Fruit fly (Drosophila melanogaster) whole organism, embryonic: ENCODE results near the gene CG10055.

Experiments
- ATbp ChIP-seq: fragments of 200-800 bp; sonication (Bioruptor generic); optimal IDR thresholded peaks from 2 replicates; lab custom pipeline; 2017; ENCODE audit warnings: missing biosample characterization, mild to moderate bottlenecking, missing genetic modification characterization, missing genetic modification reagents
- Abd-B ChIP-seq: fragments of 200-800 bp; sonication (Bioruptor generic); optimal IDR thresholded peaks from 2 replicates; lab custom pipeline; 2018; ENCODE audit warnings: missing biosample characterization, mild to moderate bottlenecking, missing genetic modification characterization, moderate library complexity
- B-H1 ChIP-seq: fragments of 200-800 bp; sonication (Bioruptor generic); IDR thresholded peaks from 3 replicates; pipeline ENCODE4 v1.3.6; 2022; ENCODE audit warnings: missing biosample characterization, missing genetic modification characterization
- Blimp-1 ChIP-seq: fragments of 200-800 bp; sonication (Bioruptor generic); optimal IDR thresholded peaks from 3 replicates; lab custom pipeline; 2018; ENCODE audit warnings: missing biosample characterization, missing genetic modification characterization, mild to moderate bottlenecking, moderate library complexity, missing genetic modification reagents
- Bteb2 ChIP-seq: fragments of 200-800 bp; sonication (Bioruptor generic); optimal IDR thresholded peaks from 2 replicates; lab custom pipeline; 2016; ENCODE audit warnings: missing biosample characterization, missing genetic modification characterization
- CG11085 ChIP-seq: fragments of 200-800 bp; sonication (Bioruptor generic); IDR thresholded peaks from 2 replicates; pipeline ENCODE4 v1.3.6; 2022; ENCODE audit warnings: missing biosample characterization, missing genetic modification characterization
- CG12299 ChIP-seq: fragments of 200-800 bp; sonication (Bioruptor generic); optimal IDR thresholded peaks from 2 replicates; lab custom pipeline; 2018; ENCODE audit warnings: missing biosample characterization, mild to moderate bottlenecking, missing genetic modification characterization
- CG1233 ChIP-seq: fragments of 200-800 bp; sonication (Bioruptor generic); optimal IDR thresholded peaks from 4 replicates; lab custom pipeline; 2018; ENCODE audit warnings: missing biosample characterization, mild to moderate bottlenecking, missing genetic modification characterization
- CG12744 ChIP-seq: fragments of 200-800 bp; sonication (Bioruptor generic); optimal IDR thresholded peaks from 2 replicates; lab custom pipeline; 2016; ENCODE audit warnings: missing biosample characterization, missing genetic modification characterization
- CG12769 ChIP-seq: fragments of 200-800 bp; sonication (Bioruptor generic); optimal IDR thresholded peaks from 2 replicates; lab custom pipeline; 2019; ENCODE audit warnings: missing biosample characterization, mild to moderate bottlenecking, missing genetic modification characterization, moderate library complexity
- CG13287 ChIP-seq: fragments of 200-800 bp; sonication (Bioruptor generic); IDR thresholded peaks from 2 replicates; pipeline ENCODE4 v1.3.6; 2022; ENCODE audit warnings: missing biosample characterization, missing genetic modification characterization; ENCODE audit not compliant: partially characterized antibody
- CG14667 ChIP-seq: fragments of 200-800 bp; sonication (Bioruptor generic); IDR thresholded peaks from 2 replicates; pipeline ENCODE4 v1.3.6; 2022; ENCODE audit warnings: missing biosample characterization, missing genetic modification characterization
- CG14710 ChIP-seq: fragments of 200-800 bp; sonication (Bioruptor generic); optimal IDR thresholded peaks from 3 replicates; lab custom pipeline; 2019; ENCODE audit warnings: missing biosample characterization, mild to moderate bottlenecking, missing genetic modification characterization, moderate library complexity
- CG15269 ChIP-seq: fragments of 200-800 bp; sonication (Bioruptor generic); optimal IDR thresholded peaks from 2 replicates; lab custom pipeline; 2018; ENCODE audit warnings: missing biosample characterization, mild to moderate bottlenecking, missing genetic modification characterization, moderate library complexity
- CG16863 ChIP-seq: fragments of 200-800 bp; sonication (Bioruptor generic); optimal IDR thresholded peaks from 3 replicates; lab custom pipeline; 2016; ENCODE audit warnings: missing biosample characterization, missing genetic modification characterization
- CG1792 ChIP-seq: fragments of 200-800 bp; sonication (Bioruptor generic); optimal IDR thresholded peaks from 2 replicates; lab custom pipeline; 2016; ENCODE audit warnings: missing biosample characterization, missing genetic modification characterization
- CG18476 ChIP-seq: fragments of 200-800 bp; sonication (Bioruptor generic); optimal IDR thresholded peaks from 2 replicates; lab custom pipeline; 2016; ENCODE audit warnings: missing biosample characterization, mild to moderate bottlenecking, missing genetic modification characterization
- CG34422 ChIP-seq: fragments of 200-800 bp; sonication (Bioruptor generic); IDR thresholded peaks from 3 replicates; pipeline ENCODE4 v1.3.6; 2022; ENCODE audit warnings: missing biosample characterization, missing genetic modification characterization
- CG42726 ChIP-seq: fragments of 200-800 bp; sonication (Bioruptor generic); IDR thresholded peaks from 2 replicates; pipeline ENCODE4 v1.3.6; 2022; ENCODE audit warnings: missing biosample characterization, missing genetic modification characterization; ENCODE audit not compliant: partially characterized antibody
- CG5953 ChIP-seq: fragments of 200-800 bp; sonication (Bioruptor generic); IDR thresholded peaks from 2 replicates; pipeline ENCODE4 v1.3.6; 2022; ENCODE audit warnings: missing biosample characterization, missing genetic modification characterization
- CG7928 ChIP-seq: fragments of 200-800 bp; sonication (Bioruptor generic); optimal IDR thresholded peaks from 2 replicates; lab custom pipeline; 2017; ENCODE audit warnings: missing biosample characterization, mild to moderate bottlenecking, missing genetic modification characterization
- CG8089 ChIP-seq: fragments of 200-800 bp; sonication (Bioruptor generic); optimal IDR thresholded peaks from 3 replicates; lab custom pipeline; 2016; ENCODE audit warnings: missing biosample characterization, missing genetic modification characterization
- CHES-1-like ChIP-seq: fragments of 200-800 bp; sonication (Bioruptor generic); optimal IDR thresholded peaks from 2 replicates; lab custom pipeline; 2016; ENCODE audit warnings: missing biosample characterization, missing genetic modification characterization
- Dek ChIP-seq: fragments of 200-800 bp; sonication (Bioruptor generic); optimal IDR thresholded peaks from 3 replicates; lab custom pipeline; 2019; ENCODE audit warnings: missing biosample characterization, mild to moderate bottlenecking, missing genetic modification characterization, moderate library complexity
- Dp ChIP-seq: fragments of 200-800 bp; sonication (Bioruptor generic); optimal IDR thresholded peaks from 2 replicates; lab custom pipeline; 2018; ENCODE audit warnings: missing biosample characterization, mild to moderate bottlenecking, missing genetic modification characterization, moderate library complexity
- Elba2 ChIP-seq: fragments of 200-800 bp; sonication (Bioruptor generic); optimal IDR thresholded peaks from 3 replicates; lab custom pipeline; 2016; ENCODE audit warnings: missing biosample characterization, missing genetic modification characterization
- GATAe ChIP-seq: fragments of 200-800 bp; sonication (Bioruptor generic); conservative IDR thresholded peaks from 2 replicates; pipeline ENCODE4 v1.3.6; 2022; ENCODE audit warnings: missing biosample characterization, missing genetic modification characterization
- Gsc ChIP-seq: fragments of 200-800 bp; sonication (Bioruptor generic); IDR thresholded peaks from 2 replicates; pipeline ENCODE4 v1.3.6; 2022; ENCODE audit warnings: missing biosample characterization, missing genetic modification characterization
- Gug ChIP-seq: fragments of 200-800 bp; sonication (Bioruptor generic); IDR thresholded peaks from 4 replicates; pipeline ENCODE4 v1.3.6; 2022; ENCODE audit warnings: missing biosample characterization, missing genetic modification characterization
- H2.0 ChIP-seq: fragments of 200-800 bp; sonication (Bioruptor generic); IDR thresholded peaks from 2 replicates; pipeline ENCODE4 v1.3.6; 2022; ENCODE audit warnings: missing biosample characterization, missing genetic modification characterization
- Hmx ChIP-seq: fragments of 200-800 bp; sonication (Bioruptor generic); optimal IDR thresholded peaks from 2 replicates; lab custom pipeline; 2016; ENCODE audit warnings: missing biosample characterization, missing genetic modification characterization
- Nf-YA ChIP-seq: fragments of 200-800 bp; sonication (Bioruptor generic); IDR thresholded peaks from 2 replicates; pipeline ENCODE4 v1.3.6; 2022; ENCODE audit warnings: missing biosample characterization, missing genetic modification characterization
- Oaz ChIP-seq: fragments of 200-800 bp; sonication (Bioruptor generic); IDR thresholded peaks from 2 replicates; pipeline ENCODE4 v1.3.6; 2022; ENCODE audit warnings: missing biosample characterization, missing genetic modification characterization
- Sry-β ChIP-seq: fragments of 200-800 bp; sonication (Bioruptor generic); optimal IDR thresholded peaks from 2 replicates; lab custom pipeline; 2018; ENCODE audit warnings: missing biosample characterization, mild to moderate bottlenecking, missing genetic modification characterization, moderate library complexity
- croc ChIP-seq: fragments of 200-800 bp; sonication (Bioruptor generic); conservative IDR thresholded peaks from 3 replicates; pipeline ENCODE4 v1.3.6; 2022; ENCODE audit warnings: missing biosample characterization, missing genetic modification characterization
- ems ChIP-seq: fragments of 200-800 bp; sonication (Bioruptor generic); optimal IDR thresholded peaks from 3 replicates; lab custom pipeline; 2016; ENCODE audit warnings: missing biosample characterization, missing genetic modification characterization
- en ChIP-seq: fragments of 200-800 bp; sonication (Bioruptor generic); optimal IDR thresholded peaks from 2 replicates; lab custom pipeline; 2016; ENCODE audit warnings: missing biosample characterization, missing genetic modification characterization
- fd102C ChIP-seq: fragments of 200-800 bp; sonication (Bioruptor generic); optimal IDR thresholded peaks from 2 replicates; lab custom pipeline; 2018; ENCODE audit warnings: missing biosample characterization, mild to moderate bottlenecking, missing genetic modification characterization, moderate library complexity
- grau ChIP-seq: fragments of 200-800 bp; optimal IDR thresholded peaks from 3 replicates; lab custom pipeline; 2019; ENCODE audit warnings: missing biosample characterization, mild to moderate bottlenecking, missing genetic modification characterization, moderate library complexity
- kni ChIP-seq: fragments of 200-800 bp; sonication (Bioruptor generic); optimal IDR thresholded peaks from 3 replicates; lab custom pipeline; 2017; ENCODE audit warnings: mild to moderate bottlenecking, missing biosample characterization, missing genetic modification reagents, missing genetic modification characterization
- luna ChIP-seq: fragments of 200-800 bp; sonication (Bioruptor generic); optimal IDR thresholded peaks from 2 replicates; lab custom pipeline; 2016; ENCODE audit warnings: missing biosample characterization, missing genetic modification characterization
- maf-S ChIP-seq: fragments of 200-800 bp; sonication (Bioruptor generic); optimal IDR thresholded peaks from 2 replicates; lab custom pipeline; 2016; ENCODE audit warnings: missing biosample characterization, missing genetic modification characterization
- pnt ChIP-seq: fragments of 200-800 bp; sonication (Bioruptor generic); optimal IDR thresholded peaks from 3 replicates; lab custom pipeline; 2016; ENCODE audit warnings: missing biosample characterization, missing genetic modification characterization
- scrt ChIP-seq: fragments of 200-800 bp; sonication (Bioruptor generic); optimal IDR thresholded peaks from 2 replicates; lab custom pipeline; 2018; ENCODE audit warnings: missing biosample characterization, mild to moderate bottlenecking, missing genetic modification characterization, moderate library complexity
- sens-2 ChIP-seq: fragments of 200-800 bp; sonication (Bioruptor generic); IDR thresholded peaks from 2 replicates; pipeline ENCODE4 v1.3.6; 2022; ENCODE audit warnings: missing biosample characterization, missing genetic modification characterization
- tap ChIP-seq: fragments of 200-800 bp; optimal IDR thresholded peaks from 3 replicates; lab custom pipeline; 2019; ENCODE audit warnings: missing biosample characterization, mild to moderate bottlenecking, missing genetic modification characterization, moderate library complexity
- tx ChIP-seq: fragments of 200-800 bp; sonication (Bioruptor generic); optimal IDR thresholded peaks from 2 replicates; lab custom pipeline; 2016; ENCODE audit warnings: missing biosample characterization, missing genetic modification characterization
- vnd ChIP-seq: fragments of 200-800 bp; sonication (Bioruptor generic); IDR thresholded peaks from 3 replicates; pipeline ENCODE4 v1.3.6; 2022; ENCODE audit warnings: missing biosample characterization, missing genetic modification characterization; ENCODE audit not compliant: partially characterized antibody

Gene CG10055

dm6 chr3R:7150544-7151406 lies 35.7 kb downstream of the CG10055 start, which contains the start of the genes gfzf and Sas-4 (continued):
- TF ChIP-seq Sry-β (GFP tag; lab: Kevin White, UChicago) = no peak
- TF ChIP-seq CG18476 (GFP tag; lab: Kevin White, UChicago) = peak; percentile 65
- peak; percentile 47 for TF ChIP-seq CG15269 (tag; lab: Kevin White, UChicago)
- peak; percentile 36 for TF ChIP-seq luna
- TF ChIP-seq Oaz (GFP tag; lab: Robert Waterston, UW) = no peak
- TF ChIP-seq Blimp-1 = peak; percentile 33
- TF ChIP-seq tap (tag; lab: Kevin White, UChicago) = no peak
- no peak for TF ChIP-seq CG12299 (tag; lab: Kevin White, UChicago)
- no peak for TF ChIP-seq CG1792 (GFP tag; lab: Kevin White, UChicago)
- peak; percentile 44 for TF ChIP-seq CG34422 (GFP tag; lab: Robert Waterston, UW)
- TF ChIP-seq CG12769 = no peak
- TF ChIP-seq Hmx = no peak
- TF ChIP-seq Bteb2 (GFP tag; lab: Kevin White, UChicago) = peak; percentile 25
- peak; percentile 61 for TF ChIP-seq Dek (tag; lab: Kevin White, UChicago)
- peak; percentile 78 for TF ChIP-seq CG14710 (tag; lab: Kevin White, UChicago)
- peak; percentile 8 for TF ChIP-seq CG16863 (GFP tag; lab: Kevin White, UChicago)
- 0 out of 2 replicates have a peak, but pooled peaks have one; percentile 15 for TF ChIP-seq CG5953
- peak; percentile 59 for TF ChIP-seq H2.0 (GFP tag; lab: Robert Waterston, UW)
- TF ChIP-seq grau = peak; percentile 55
- TF ChIP-seq CG12744 (GFP tag; lab: Kevin White, UChicago) = no peak
- 0 out of 2 replicates have a peak, but pooled peaks have one; percentile 35 for TF ChIP-seq sens-2
- no peak; the same call in 1 of the 2 replicates for TF ChIP-seq CG13287 (GFP tag; lab: Robert Waterston, UW)
- TF ChIP-seq CG14667 = no peak; the same call in none of the 2 replicates
- peak; percentile 47; the same call in 1 of the 2 replicates for TF ChIP-seq GATAe (GFP tag; lab: Robert Waterston, UW)
- no peak for TF ChIP-seq en (GFP tag; lab: Kevin White, UChicago)
- TF ChIP-seq kni = no peak
- TF ChIP-seq CG11085 = peak; percentile 68
- TF ChIP-seq CG1233 (GFP tag; lab: Kevin White, UChicago) = peak; percentile 43
- no peak for TF ChIP-seq Nf-YA (GFP tag; lab: Robert Waterston, UW)
- peak; percentile 53 for TF ChIP-seq pnt
- peak; percentile 29 for TF ChIP-seq tx (GFP tag; lab: Kevin White, UChicago)
- no peak for TF ChIP-seq ems
- no peak for TF ChIP-seq scrt (GFP tag; lab: Kevin White, UChicago)
- no peak for TF ChIP-seq fd102C
- peak; percentile 88 for TF ChIP-seq CG7928
- TF ChIP-seq Abd-B (GFP tag; lab: Kevin White, UChicago) = peak; percentile 59
- TF ChIP-seq Elba2 = no peak
- TF ChIP-seq croc (GFP tag; lab: Robert Waterston, UW) = no peak; the same call in 2 of the 3 replicates
- no peak for TF ChIP-seq CHES-1-like (GFP tag; lab: Kevin White, UChicago)
- no peak for TF ChIP-seq vnd (GFP tag; lab: Robert Waterston, UW)
- TF ChIP-seq CG42726 (GFP tag; lab: Robert Waterston, UW) = no peak
- no peak; the same call in 1 of the 2 replicates for TF ChIP-seq Gsc
- TF ChIP-seq maf-S = no peak
- TF ChIP-seq ATbp (GFP tag; lab: Kevin White, UChicago) = no peak
- TF ChIP-seq Dp (GFP tag; lab: Kevin White, UChicago) = peak; percentile 63
- TF ChIP-seq CG8089 = peak; percentile 10
- peak; percentile 47; the same call in 2 of the 4 replicates for TF ChIP-seq Gug (GFP tag; lab: Robert Waterston, UW)
- no peak; the same call in 2 of the 3 replicates for TF ChIP-seq B-H1 (GFP tag; lab: Robert Waterston, UW)
